Worm (Caenorhabditis elegans) whole organism, L1 larva: Measurements from ENCODE around the gene Y59A8A.8.

Experiments
- C34B4.2 ChIP-seq: sonication (generic microtip); optimal IDR thresholded peaks from 2 replicates; lab custom pipeline; 2017; ENCODE audit warnings: mild to moderate bottlenecking, missing genetic modification characterization, missing compliant biosample characterization
- F16B12.6 ChIP-seq: fragments of 150-350 bp; optimal IDR thresholded peaks from 2 replicates; lab custom pipeline; 2014; ENCODE audit warnings: missing biosample characterization, missing genetic modification characterization
- aha-1 ChIP-seq: fragments of 150-350 bp; optimal IDR thresholded peaks from 2 replicates; lab custom pipeline; 2014; ENCODE audit warnings: missing biosample characterization, missing genetic modification characterization
- alr-1 ChIP-seq: fragments of 200-800 bp; sonication (Bioruptor generic); optimal IDR thresholded peaks from 2 replicates; lab custom pipeline; 2018; ENCODE audit warnings: borderline replicate concordance, mild to moderate bottlenecking, missing genetic modification characterization, missing compliant biosample characterization
- aly-2 ChIP-seq: fragments of 150-350 bp; optimal IDR thresholded peaks from 2 replicates; lab custom pipeline; 2014; ENCODE audit warnings: missing biosample characterization, missing genetic modification characterization
- blmp-1 ChIP-seq: fragments of 150-350 bp; optimal IDR thresholded peaks from 2 replicates; lab custom pipeline; 2014; ENCODE audit warnings: missing biosample characterization, missing genetic modification characterization
- ceh-8 ChIP-seq: fragments of 200-800 bp; sonication (Bioruptor generic); optimal IDR thresholded peaks from 2 replicates; lab custom pipeline; 2018; ENCODE audit warnings: mild to moderate bottlenecking, missing genetic modification characterization, moderate library complexity, missing compliant biosample characterization
- ceh-88 ChIP-seq: fragments of 200-800 bp; sonication (Bioruptor generic); IDR thresholded peaks from 2 replicates; pipeline ENCODE4 v1.3.6; 2022; ENCODE audit warnings: missing genetic modification characterization, missing compliant biosample characterization
- ceh-90 ChIP-seq: sonication (generic microtip); optimal IDR thresholded peaks from 2 replicates; lab custom pipeline; 2016; ENCODE audit warnings: missing genetic modification characterization, missing compliant biosample characterization
- ces-1 ChIP-seq: fragments of 150-350 bp; optimal IDR thresholded peaks from 2 replicates; lab custom pipeline; 2014; ENCODE audit warnings: missing biosample characterization, missing genetic modification reagents, missing genetic modification characterization
- dpl-1 ChIP-seq, 3 experiments: fragments of 150-350 bp in 2 of 3; sonication (generic microtip) in 1 of 3; optimal IDR thresholded peaks; 2 replicates each; lab custom pipeline; 2014 to 2017; ENCODE audit warnings: missing biosample characterization in 3 of 3, missing genetic modification characterization in 3 of 3, missing genetic modification reagents in 3 of 3
- egl-13 ChIP-seq: sonication (generic microtip); optimal IDR thresholded peaks from 2 replicates; lab custom pipeline; 2016; ENCODE audit warnings: missing genotype, missing genetic modification reagents, missing genetic modification characterization, missing compliant biosample characterization
- elt-2 ChIP-seq: sonication (generic microtip); optimal IDR thresholded peaks from 2 replicates; lab custom pipeline; 2016; ENCODE audit warnings: missing genetic modification characterization, mild to moderate bottlenecking, inconsistent platforms, missing compliant biosample characterization, missing genetic modification reagents
- elt-3 ChIP-seq, 6 experiments: fragments of 150-350 bp in 1 of 6; sonication (generic microtip); optimal IDR thresholded peaks; 2 replicates each; lab custom pipeline; 2017 to 2018; ENCODE audit warnings: missing biosample characterization in 6 of 6, missing genetic modification characterization in 6 of 6, inconsistent platforms in 1 of 6
- ets-5 ChIP-seq: fragments of 200-800 bp; sonication (Bioruptor generic); IDR thresholded peaks from 2 replicates; pipeline ENCODE4 v1.3.6; 2022; ENCODE audit warnings: missing genetic modification characterization, missing compliant biosample characterization
- fkh-4 ChIP-seq: sonication (generic microtip); optimal IDR thresholded peaks from 2 replicates; lab custom pipeline; 2016; ENCODE audit warnings: missing compliant biosample characterization, missing genetic modification characterization, borderline replicate concordance
- fkh-8 ChIP-seq: sonication (generic microtip); optimal IDR thresholded peaks from 2 replicates; lab custom pipeline; 2016; ENCODE audit warnings: mild to moderate bottlenecking, missing genetic modification characterization, missing compliant biosample characterization
- grh-1 ChIP-seq: fragments of 200-800 bp; sonication (Bioruptor generic); IDR thresholded peaks from 2 replicates; pipeline ENCODE4 v1.3.6; 2022; ENCODE audit warnings: missing genetic modification reagents, missing genetic modification characterization, missing compliant biosample characterization
- hlh-4 ChIP-seq: sonication (generic microtip); optimal IDR thresholded peaks from 2 replicates; lab custom pipeline; 2016; ENCODE audit warnings: mild to moderate bottlenecking, missing genetic modification characterization, missing compliant biosample characterization
- hpl-2 ChIP-seq: fragments of 150-350 bp; optimal IDR thresholded peaks from 2 replicates; lab custom pipeline; 2014; ENCODE audit warnings: missing biosample characterization, missing genetic modification reagents, missing genetic modification characterization
- isw-1 ChIP-seq: fragments of 200-800 bp; sonication (Bioruptor generic); IDR thresholded peaks from 2 replicates; pipeline ENCODE4 v1.3.6; 2022; ENCODE audit warnings: missing genetic modification characterization, missing compliant biosample characterization
- lin-13 ChIP-seq: fragments of 150-350 bp; optimal IDR thresholded peaks from 2 replicates; lab custom pipeline; 2014; ENCODE audit warnings: missing biosample characterization, missing genetic modification reagents, missing genetic modification characterization
- lin-14 ChIP-seq: fragments of 200-800 bp; sonication (Bioruptor generic); optimal IDR thresholded peaks from 2 replicates; lab custom pipeline; 2018; ENCODE audit warnings: mild to moderate bottlenecking, missing genetic modification characterization, moderate library complexity, missing compliant biosample characterization
- lin-35 ChIP-seq, 2 experiments: fragments of 150-350 bp; optimal IDR thresholded peaks; 2 replicates each; lab custom pipeline; 2014; ENCODE audit warnings: missing biosample characterization in 2 of 2, missing genetic modification characterization in 2 of 2, missing genetic modification reagents in 2 of 2
- lin-39 ChIP-seq: fragments of 150-350 bp; optimal IDR thresholded peaks from 2 replicates; lab custom pipeline; 2014; ENCODE audit warnings: missing biosample characterization, missing genetic modification reagents, missing genetic modification characterization
- mab-9 ChIP-seq: fragments of 200-800 bp; sonication (Bioruptor generic); IDR thresholded peaks from 2 replicates; pipeline ENCODE4 v1.3.6; 2022; ENCODE audit warnings: missing genetic modification reagents, missing genetic modification characterization, missing compliant biosample characterization
- nhr-12 ChIP-seq: sonication (generic microtip); optimal IDR thresholded peaks from 2 replicates; lab custom pipeline; 2017; ENCODE audit warnings: missing biosample characterization, missing genetic modification characterization
- nhr-19 ChIP-seq: fragments of 200-800 bp; sonication (Bioruptor generic); conservative IDR thresholded peaks from 2 replicates; pipeline ENCODE4 v1.3.6; 2022; ENCODE audit warnings: missing genetic modification characterization, missing compliant biosample characterization
- nhr-20 ChIP-seq: sonication (generic microtip); optimal IDR thresholded peaks from 2 replicates; lab custom pipeline; 2016; ENCODE audit warnings: mild to moderate bottlenecking, missing genetic modification characterization, missing compliant biosample characterization
- nhr-237 ChIP-seq: fragments of 150-350 bp; optimal IDR thresholded peaks from 2 replicates; lab custom pipeline; 2014; ENCODE audit warnings: missing biosample characterization, missing genetic modification characterization
- nhr-28 ChIP-seq: fragments of 150-350 bp; optimal IDR thresholded peaks from 2 replicates; lab custom pipeline; 2014; ENCODE audit warnings: missing biosample characterization, missing genetic modification characterization
- nhr-84 ChIP-seq: sonication (generic microtip); optimal IDR thresholded peaks from 2 replicates; lab custom pipeline; 2017; ENCODE audit warnings: missing biosample characterization, missing genetic modification characterization
- nhr-90 ChIP-seq: sonication (generic microtip); optimal IDR thresholded peaks from 2 replicates; lab custom pipeline; 2016; ENCODE audit warnings: mild to moderate bottlenecking, missing genetic modification characterization, missing compliant biosample characterization; ENCODE audit not compliant: poor library complexity
- pag-3 ChIP-seq: sonication (generic microtip); optimal IDR thresholded peaks from 2 replicates; lab custom pipeline; 2017; ENCODE audit warnings: missing genetic modification characterization, mild to moderate bottlenecking, missing compliant biosample characterization, antibody characterized with exemption, borderline replicate concordance; ENCODE audit not compliant: insufficient read depth
- pax-3 ChIP-seq: fragments of 200-800 bp; sonication (Bioruptor generic); optimal IDR thresholded peaks from 2 replicates; lab custom pipeline; 2018; ENCODE audit warnings: mild to moderate bottlenecking, missing genetic modification characterization, moderate library complexity, missing compliant biosample characterization
- rnt-1 ChIP-seq: sonication (generic microtip); optimal IDR thresholded peaks from 2 replicates; lab custom pipeline; 2016; ENCODE audit warnings: mild to moderate bottlenecking, missing genetic modification characterization, moderate library complexity, missing compliant biosample characterization
- skn-1 ChIP-seq: fragments of 150-350 bp; optimal IDR thresholded peaks from 2 replicates; lab custom pipeline; 2014; ENCODE audit warnings: missing biosample characterization, missing genetic modification characterization
- snu-23 ChIP-seq: sonication (generic microtip); optimal IDR thresholded peaks from 2 replicates; lab custom pipeline; 2016; ENCODE audit warnings: missing genetic modification characterization, missing compliant biosample characterization
- sox-4 ChIP-seq: sonication (generic microtip); optimal IDR thresholded peaks from 2 replicates; lab custom pipeline; 2016; ENCODE audit warnings: missing genetic modification characterization, missing compliant biosample characterization
- sptf-1 ChIP-seq: fragments of 150-350 bp; optimal IDR thresholded peaks from 2 replicates; lab custom pipeline; 2014; ENCODE audit warnings: missing biosample characterization, missing genetic modification characterization
- sup-37 ChIP-seq: fragments of 200-800 bp; sonication (Bioruptor generic); optimal IDR thresholded peaks from 2 replicates; lab custom pipeline; 2018; ENCODE audit warnings: mild to moderate bottlenecking, missing genetic modification characterization, missing compliant biosample characterization
- swsn-7 ChIP-seq: sonication (generic microtip); optimal IDR thresholded peaks from 2 replicates; lab custom pipeline; 2016; ENCODE audit warnings: missing genetic modification characterization, missing compliant biosample characterization
- tbx-2 ChIP-seq: sonication (generic microtip); optimal IDR thresholded peaks from 2 replicates; lab custom pipeline; 2016; ENCODE audit warnings: missing genetic modification characterization, missing compliant biosample characterization
- unc-130 ChIP-seq: fragments of 150-350 bp; optimal IDR thresholded peaks from 2 replicates; lab custom pipeline; 2017; ENCODE audit warnings: missing biosample characterization, missing genetic modification characterization, inconsistent platforms
- unc-62 ChIP-seq: fragments of 150-350 bp; optimal IDR thresholded peaks from 2 replicates; lab custom pipeline; 2014; ENCODE audit warnings: missing biosample characterization, missing genetic modification reagents, missing genetic modification characterization
- unc-86 ChIP-seq: sonication (generic microtip); optimal IDR thresholded peaks from 2 replicates; lab custom pipeline; 2016; ENCODE audit warnings: missing genetic modification characterization, missing compliant biosample characterization
- unc-98 ChIP-seq: fragments of 200-800 bp; sonication (Bioruptor generic); IDR thresholded peaks from 2 replicates; pipeline ENCODE4 v1.3.6; 2022; ENCODE audit warnings: missing genetic modification characterization, missing compliant biosample characterization
- xbp-1 ChIP-seq: sonication (generic microtip); optimal IDR thresholded peaks from 2 replicates; lab custom pipeline; 2016; ENCODE audit warnings: missing genetic modification characterization, missing compliant biosample characterization
- zag-1 ChIP-seq: fragments of 150-350 bp; optimal IDR thresholded peaks from 2 replicates; lab custom pipeline; 2014; ENCODE audit warnings: missing biosample characterization, missing genetic modification characterization
- zip-4 ChIP-seq: fragments of 200-800 bp; sonication (Bioruptor generic); optimal IDR thresholded peaks from 2 replicates; lab custom pipeline; 2018; ENCODE audit warnings: mild to moderate bottlenecking, missing genetic modification characterization, moderate library complexity, missing compliant biosample characterization
- ztf-11 ChIP-seq, 2 experiments: sonication (generic microtip); optimal IDR thresholded peaks; 2 replicates each; lab custom pipeline; 2016 to 2017; ENCODE audit warnings: missing genetic modification characterization in 2 of 2, missing biosample characterization in 1 of 2, missing compliant biosample characterization in 1 of 2
- ztf-4 ChIP-seq: fragments of 150-350 bp; optimal IDR thresholded peaks from 2 replicates; lab custom pipeline; 2014; ENCODE audit warnings: missing biosample characterization, missing genetic modification characterization

The Y59A8A.8 gene

DNA sequence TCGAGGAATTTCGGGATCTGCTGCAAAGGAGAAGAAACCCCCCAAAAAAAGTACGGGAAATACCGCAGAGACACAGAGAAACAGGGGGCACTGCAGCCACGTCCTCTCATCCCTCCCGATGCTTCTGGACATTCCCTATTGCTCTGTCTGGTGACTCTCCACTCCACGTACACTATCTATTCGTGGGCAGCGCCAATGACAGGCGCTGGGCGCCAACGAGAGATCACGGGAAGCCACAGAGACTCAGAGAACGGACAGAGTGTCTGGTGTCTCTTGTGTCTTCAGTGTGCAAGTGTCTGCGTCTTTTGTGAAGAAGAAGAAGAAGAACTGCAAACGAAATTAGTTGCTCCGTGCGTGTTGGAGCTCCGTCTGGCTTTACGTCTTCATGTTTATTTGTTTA is 7.5 kb upstream of the Y59A8A.8 start:
- TF ChIP-seq alr-1 (tag; lab: Kevin White, UChicago), result no peak
- no peak for TF ChIP-seq grh-1 (GFP tag; lab: Robert Waterston, UW)
- peak; percentile 13 for TF ChIP-seq blmp-1 (tag; lab: Kevin White, UChicago)
- TF ChIP-seq nhr-19, result peak; percentile 75
- no peak for TF ChIP-seq ceh-90 (tag; lab: Kevin White, UChicago)
- TF ChIP-seq ztf-4 (tag; lab: Kevin White, UChicago), result peak; percentile 86
- no peak for TF ChIP-seq nhr-12 (tag; lab: Kevin White, UChicago)
- TF ChIP-seq lin-39 (tag; lab: Kevin White, UChicago), result no peak
- TF ChIP-seq pag-3 (tag; lab: Kevin White, UChicago), result no peak
- TF ChIP-seq ces-1 (GFP tag; lab: Kevin White, UChicago), result peak; percentile 62
- no peak for TF ChIP-seq unc-98 (GFP tag; lab: Robert Waterston, UW)
- TF ChIP-seq sox-4 (tag; lab: Kevin White, UChicago), result peak; percentile 19
- peak; percentile 91 for TF ChIP-seq swsn-7 (tag; lab: Kevin White, UChicago)
- TF ChIP-seq lin-13 (GFP tag; lab: Kevin White, UChicago), result peak; percentile 76
- no peak for TF ChIP-seq skn-1
- peak; percentile 93 for TF ChIP-seq snu-23
- TF ChIP-seq nhr-28 (tag; lab: Kevin White, UChicago), result no peak
- peak; percentile 89 for TF ChIP-seq unc-86 (tag; lab: Kevin White, UChicago)
- peak; percentile 81 for TF ChIP-seq egl-13 (tag; lab: Kevin White, UChicago)
- peak; percentile 37 for TF ChIP-seq ceh-8 (GFP tag; lab: Kevin White, UChicago)
- peak; percentile 31 for TF ChIP-seq elt-2 (tag; lab: Kevin White, UChicago)
- peak; percentile 80 for TF ChIP-seq nhr-237
- peak; percentile 82 for TF ChIP-seq nhr-20 (tag; lab: Kevin White, UChicago)
- peak in 1 of 6 experiments; percentile 55 for TF ChIP-seq elt-3 (tag; optimal IDR thresholded peaks at IDR 0.05; lab: Kevin White, UChicago)
- peak; percentile 97 for TF ChIP-seq lin-14 (GFP tag; lab: Kevin White, UChicago)
- no peak for TF ChIP-seq zag-1 (tag; lab: Kevin White, UChicago)
- TF ChIP-seq fkh-8 (tag; lab: Kevin White, UChicago), result peak; percentile 93
- peak; percentile 3 for TF ChIP-seq sup-37
- TF ChIP-seq aly-2 (tag; lab: Kevin White, UChicago), result no peak
- TF ChIP-seq ztf-11 (tag; optimal IDR thresholded peaks at IDR 0.05; lab: Kevin White, UChicago), result peak in 1 of 2 experiments; percentile 44
- no peak for TF ChIP-seq fkh-4
- TF ChIP-seq ets-5 (GFP tag; lab: Robert Waterston, UW), result no peak
- peak; percentile 63 for TF ChIP-seq nhr-90 (tag; lab: Kevin White, UChicago)
- peak; percentile 59 for TF ChIP-seq pax-3 (tag; lab: Kevin White, UChicago)
- TF ChIP-seq rnt-1 (tag; lab: Kevin White, UChicago), result no peak
- TF ChIP-seq dpl-1 (GFP tag; optimal IDR thresholded peaks at IDR 0.05; lab: Kevin White, UChicago), result peak; percentile 56 to 69 (median 66)
- TF ChIP-seq hpl-2 (GFP tag; lab: Kevin White, UChicago), result no peak
- peak; percentile 90 for TF ChIP-seq tbx-2 (tag; lab: Kevin White, UChicago)
- peak; percentile 26 for TF ChIP-seq zip-4
- no peak for TF ChIP-seq aha-1 (tag; lab: Kevin White, UChicago)
- no peak for TF ChIP-seq sptf-1 (tag; lab: Kevin White, UChicago)
- TF ChIP-seq unc-130, result no peak
- no peak for TF ChIP-seq C34B4.2
- no peak for TF ChIP-seq nhr-84 (tag; lab: Kevin White, UChicago)
- peak; percentile 18 for TF ChIP-seq F16B12.6 (tag; lab: Kevin White, UChicago)
- TF ChIP-seq xbp-1 (tag; lab: Kevin White, UChicago), result peak; percentile 73
- 0 out of 2 replicates have a peak, but pooled peaks have one; percentile 17 for TF ChIP-seq ceh-88
- no peak for TF ChIP-seq mab-9 (GFP tag; lab: Robert Waterston, UW)
- peak; percentile 61 for TF ChIP-seq isw-1 (GFP tag; lab: Robert Waterston, UW)
- TF ChIP-seq unc-62 (GFP tag; lab: Kevin White, UChicago), result no peak
- TF ChIP-seq hlh-4, result no peak
- TF ChIP-seq lin-35 (GFP tag; optimal IDR thresholded peaks at IDR 0.05; lab: Kevin White, UChicago), result peak; percentile 77 to 81
